Worm (Caenorhabditis elegans): ENCODE measurements around the gene R12B2.13.

DNA sequence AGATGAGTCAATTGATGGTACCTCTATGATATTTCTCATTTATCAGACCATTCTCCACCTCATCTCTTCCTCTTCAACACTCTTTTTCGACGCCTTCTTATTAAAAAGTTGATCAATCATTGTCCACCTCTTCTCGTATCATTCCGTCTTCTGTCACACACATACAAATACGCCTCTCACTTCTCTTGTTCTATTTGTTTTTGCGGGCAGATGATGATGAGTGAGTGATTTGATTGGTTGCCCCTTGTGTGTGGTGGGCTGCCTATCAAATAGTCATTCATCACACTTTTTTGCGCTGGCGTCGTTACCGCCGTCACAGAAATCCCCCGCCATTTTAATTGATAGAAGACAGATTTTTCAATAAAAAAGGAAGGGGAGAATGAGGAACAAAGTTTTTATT lies 20.6 kb downstream of the R12B2.13 start:
- TF ChIP-seq nhr-25 (tag; optimal IDR thresholded peaks at IDR 0.05; ENCODE audit: borderline replicate concordance, insufficient read depth) (no peak), lsy-2 (tag; optimal IDR thresholded peaks at IDR 0.05) (no peak), unc-39 (tag; optimal IDR thresholded peaks at IDR 0.05) (no peak), lin-39 (tag; optimal IDR thresholded peaks at IDR 0.05) (no peak), pqm-1 (tag; optimal IDR thresholded peaks at IDR 0.05) (no peak), nhr-10 (tag; optimal IDR thresholded peaks at IDR 0.05) (no peak), fos-1 (tag; optimal IDR thresholded peaks at IDR 0.05) (no peak), nhr-41 (GFP tag; IDR thresholded peaks at IDR 0.05) (no peak)
